Fruit fly (Drosophila melanogaster) whole organism: ENCODE measurements around the gene CG9951.

Experiments
- EcR ChIP-seq, 2 experiments: fragments of >200 bp; optimal IDR thresholded peaks; 2 replicates each; lab custom pipeline; 2017; ENCODE audit warnings: missing biosample characterization in 2 of 2, missing genetic modification characterization in 2 of 2, missing genetic modification reagents in 2 of 2
- psq ChIP-seq: fragments of >200 bp; optimal IDR thresholded peaks from 2 replicates; lab custom pipeline; 2017
- usp ChIP-seq: fragments of >200 bp; optimal IDR thresholded peaks from 2 replicates; lab custom pipeline; 2017; ENCODE audit warnings: missing biosample characterization, missing genetic modification characterization, mixed read lengths

dm6 chr3L:16842952-16843351 lies 20.0 kb upstream of the CG9951 start:
- TF ChIP-seq psq (lab: Kevin White, UChicago), result no peak
- no peak for TF ChIP-seq usp (GFP tag; lab: Kevin White, UChicago)
- no peak for TF ChIP-seq EcR (GFP tag; optimal IDR thresholded peaks at IDR 0.05; lab: Kevin White, UChicago)
